Worm (Caenorhabditis elegans) whole organism, young adult: ENCODE measurements around the gene frk-1.
A peak's percentile ranks its signal among the peaks of the same experiment; 100 is the strongest.

Experiments used
- D2030.7 ChIP-seq: fragments of 200-800 bp; sonication (Bioruptor generic); IDR thresholded peaks from 2 replicates; pipeline ENCODE4 v1.3.6; 2022; ENCODE audit warnings: missing genetic modification reagents, missing genetic modification characterization, missing compliant biosample characterization
- F23B12.7 ChIP-seq: sonication (generic microtip); optimal IDR thresholded peaks from 2 replicates; lab custom pipeline; 2017; ENCODE audit warnings: missing genetic modification characterization, mild to moderate bottlenecking, missing compliant biosample characterization, antibody characterized with exemption, moderate library complexity; ENCODE audit not compliant: insufficient read depth
- F33H1.4 ChIP-seq: fragments of 200-800 bp; sonication (Bioruptor generic); IDR thresholded peaks from 2 replicates; pipeline ENCODE4 v1.3.6; 2022; ENCODE audit warnings: missing genetic modification reagents, missing genetic modification characterization, missing compliant biosample characterization
- F49E8.2 ChIP-seq: sonication (generic microtip); optimal IDR thresholded peaks from 3 replicates; lab custom pipeline; 2017; ENCODE audit warnings: missing genetic modification characterization, mild to moderate bottlenecking, missing compliant biosample characterization, antibody characterized with exemption, moderate library complexity; ENCODE audit not compliant: insufficient read depth
- F55B11.4 ChIP-seq: sonication (generic microtip); optimal IDR thresholded peaks from 2 replicates; lab custom pipeline; 2016; ENCODE audit warnings: missing compliant biosample characterization, missing genetic modification characterization, borderline replicate concordance; ENCODE audit not compliant: insufficient read depth
- K11D2.4 ChIP-seq: fragments of 200-800 bp; sonication (Bioruptor generic); IDR thresholded peaks from 2 replicates; pipeline ENCODE4 v1.3.6; 2022; ENCODE audit warnings: missing genetic modification reagents, missing genetic modification characterization, missing compliant biosample characterization
- K12H6.12 ChIP-seq: fragments of 200-800 bp; sonication (Bioruptor generic); optimal IDR thresholded peaks from 2 replicates; lab custom pipeline; 2018; ENCODE audit warnings: mild to moderate bottlenecking, missing genetic modification characterization, missing compliant biosample characterization
- T07F8.4 ChIP-seq: sonication (generic microtip); optimal IDR thresholded peaks from 2 replicates; lab custom pipeline; 2016; ENCODE audit warnings: mild to moderate bottlenecking, missing genetic modification characterization, moderate library complexity, missing compliant biosample characterization
- Y95B8A.8 ChIP-seq: fragments of 200-800 bp; sonication (Bioruptor generic); IDR thresholded peaks from 2 replicates; pipeline ENCODE4 v1.3.6; 2022; ENCODE audit warnings: missing genetic modification reagents, missing genetic modification characterization, missing compliant biosample characterization
- ZK185.1 ChIP-seq: sonication (generic microtip); optimal IDR thresholded peaks from 2 replicates; lab custom pipeline; 2016; ENCODE audit warnings: mild to moderate bottlenecking, missing genetic modification characterization, missing compliant biosample characterization; ENCODE audit not compliant: poor library complexity, severe bottlenecking
- cebp-1 ChIP-seq, 2 experiments: fragments of 200-800 bp in 1 of 2; sonication (Bioruptor generic) in 1 of 2; sonication (generic microtip) in 1 of 2; IDR thresholded peaks in 1 of 2; optimal IDR thresholded peaks in 1 of 2; 2 replicates each; pipeline versions ENCODE4 v1.3.6 to Lab custom; 2017 to 2022; ENCODE audit warnings: missing compliant biosample characterization in 2 of 2, missing genetic modification characterization in 2 of 2, mild to moderate bottlenecking in 1 of 2, missing genetic modification reagents in 1 of 2, moderate library complexity in 1 of 2
- ceh-91 ChIP-seq: fragments of 200-800 bp; sonication (Bioruptor generic); IDR thresholded peaks from 2 replicates; pipeline ENCODE4 v1.3.6; 2022; ENCODE audit warnings: missing genetic modification reagents, missing genetic modification characterization, missing compliant biosample characterization
- die-1 ChIP-seq: sonication (generic microtip); optimal IDR thresholded peaks from 2 replicates; lab custom pipeline; 2016; ENCODE audit warnings: missing genotype, mild to moderate bottlenecking, missing genetic modification characterization, missing compliant biosample characterization
- dpl-1 ChIP-seq: fragments of 150-350 bp; optimal IDR thresholded peaks from 2 replicates; lab custom pipeline; 2014; ENCODE audit warnings: missing biosample characterization, missing genetic modification reagents, missing genetic modification characterization
- efl-1 ChIP-seq: fragments of 150-350 bp; optimal IDR thresholded peaks from 2 replicates; lab custom pipeline; 2014; ENCODE audit warnings: missing biosample characterization, missing genetic modification reagents, missing genetic modification characterization
- egrh-3 ChIP-seq: fragments of 200-800 bp; sonication (Bioruptor generic); IDR thresholded peaks from 2 replicates; pipeline ENCODE4 v1.3.6; 2022; ENCODE audit warnings: missing genetic modification reagents, missing genetic modification characterization, missing compliant biosample characterization
- ekl-4 ChIP-seq: fragments of 200-800 bp; sonication (Bioruptor generic); IDR thresholded peaks from 2 replicates; pipeline ENCODE4 v1.3.6; 2022; ENCODE audit warnings: missing genetic modification reagents, missing genetic modification characterization, missing compliant biosample characterization
- fkh-3 ChIP-seq: sonication (generic microtip); optimal IDR thresholded peaks from 2 replicates; lab custom pipeline; 2016; ENCODE audit warnings: mild to moderate bottlenecking, missing genetic modification characterization, missing compliant biosample characterization
- him-1 ChIP-seq: sonication (generic microtip); optimal IDR thresholded peaks from 2 replicates; lab custom pipeline; 2016; ENCODE audit warnings: missing genotype, missing genetic modification reagents, missing genetic modification characterization, missing compliant biosample characterization
- hlh-12 ChIP-seq: sonication (generic microtip); optimal IDR thresholded peaks from 2 replicates; lab custom pipeline; 2016; ENCODE audit warnings: missing genetic modification characterization, missing compliant biosample characterization
- hrde-1 ChIP-seq: sonication (generic microtip); optimal IDR thresholded peaks from 2 replicates; lab custom pipeline; 2016; ENCODE audit warnings: missing genetic modification characterization, mild to moderate bottlenecking, missing compliant biosample characterization, moderate library complexity, missing genotype, missing genetic modification reagents, borderline replicate concordance
- lin-26 ChIP-seq: fragments of 200-800 bp; sonication (Bioruptor generic); IDR thresholded peaks from 2 replicates; pipeline ENCODE4 v1.3.6; 2022; ENCODE audit warnings: missing genetic modification reagents, missing genetic modification characterization, missing compliant biosample characterization
- lin-35 ChIP-seq, 3 experiments: fragments of 150-350 bp in 2 of 3; sonication (generic microtip) in 1 of 3; optimal IDR thresholded peaks; 2 replicates each; lab custom pipeline; 2014 to 2018; ENCODE audit warnings: missing biosample characterization in 3 of 3, missing genetic modification characterization in 3 of 3, missing genetic modification reagents in 3 of 3
- lsl-1 ChIP-seq: fragments of 200-800 bp; sonication (Bioruptor generic); optimal IDR thresholded peaks from 2 replicates; lab custom pipeline; 2018; ENCODE audit warnings: mild to moderate bottlenecking, missing genetic modification characterization, moderate library complexity, missing compliant biosample characterization
- madf-10 ChIP-seq: sonication (generic microtip); optimal IDR thresholded peaks from 2 replicates; lab custom pipeline; 2016; ENCODE audit warnings: mild to moderate bottlenecking, missing genetic modification characterization, missing compliant biosample characterization
- madf-6 ChIP-seq: fragments of 200-800 bp; sonication (Bioruptor generic); IDR thresholded peaks from 2 replicates; pipeline ENCODE4 v1.3.6; 2022; ENCODE audit warnings: missing genetic modification reagents, missing genetic modification characterization, missing compliant biosample characterization
- madf-8 ChIP-seq: fragments of 200-800 bp; sonication (Bioruptor generic); conservative IDR thresholded peaks from 2 replicates; pipeline ENCODE4 v1.3.6; 2022; ENCODE audit warnings: missing genetic modification reagents, missing genetic modification characterization, missing compliant biosample characterization
- mcd-1 ChIP-seq: fragments of 200-800 bp; sonication (Bioruptor generic); IDR thresholded peaks from 2 replicates; pipeline ENCODE4 v1.3.6; 2022; ENCODE audit warnings: missing genetic modification reagents, missing genetic modification characterization, missing compliant biosample characterization
- mel-28 ChIP-seq: sonication (generic microtip); optimal IDR thresholded peaks from 2 replicates; lab custom pipeline; 2016; ENCODE audit warnings: borderline replicate concordance, mild to moderate bottlenecking, missing genetic modification characterization, missing compliant biosample characterization
- nfya-2 ChIP-seq: fragments of 200-800 bp; sonication (Bioruptor generic); IDR thresholded peaks from 2 replicates; pipeline ENCODE4 v1.3.6; 2022; ENCODE audit warnings: missing genetic modification reagents, missing genetic modification characterization, missing compliant biosample characterization
- nhr-120 ChIP-seq: fragments of 200-800 bp; sonication (Bioruptor generic); IDR thresholded peaks from 2 replicates; pipeline ENCODE4 v1.3.6; 2022; ENCODE audit warnings: missing genetic modification characterization, missing compliant biosample characterization
- nhr-179 ChIP-seq: sonication (generic microtip); optimal IDR thresholded peaks from 2 replicates; lab custom pipeline; 2016; ENCODE audit warnings: mild to moderate bottlenecking, missing genetic modification characterization, missing compliant biosample characterization
- nhr-80 ChIP-seq: sonication (generic microtip); optimal IDR thresholded peaks from 2 replicates; lab custom pipeline; 2016; ENCODE audit warnings: missing genetic modification characterization, missing compliant biosample characterization
- pbrm-1 ChIP-seq: fragments of 200-800 bp; sonication (Bioruptor generic); IDR thresholded peaks from 2 replicates; pipeline ENCODE4 v1.3.6; 2022; ENCODE audit warnings: missing genetic modification reagents, missing genetic modification characterization, missing compliant biosample characterization
- pha-4 ChIP-seq: fragments of 150-350 bp; sonication (generic microtip); optimal IDR thresholded peaks from 2 replicates; lab custom pipeline; 2014; ENCODE audit warnings: missing biosample characterization, missing genetic modification reagents, missing genetic modification characterization
- rcor-1 ChIP-seq: fragments of 200-800 bp; sonication (Bioruptor generic); IDR thresholded peaks from 2 replicates; pipeline ENCODE4 v1.3.6; 2022; ENCODE audit warnings: missing genetic modification reagents, missing genetic modification characterization, missing compliant biosample characterization
- repo-1 ChIP-seq: sonication (generic microtip); optimal IDR thresholded peaks from 2 replicates; lab custom pipeline; 2017; ENCODE audit warnings: mild to moderate bottlenecking, missing genetic modification characterization, missing compliant biosample characterization
- snpc-1.3 ChIP-seq: sonication (generic microtip); optimal IDR thresholded peaks from 2 replicates; lab custom pipeline; 2017; ENCODE audit warnings: missing genetic modification characterization, mild to moderate bottlenecking, missing compliant biosample characterization, antibody characterized with exemption, moderate library complexity, missing genotype, missing genetic modification reagents; ENCODE audit not compliant: insufficient read depth
- unc-130 ChIP-seq: sonication (generic microtip); optimal IDR thresholded peaks from 2 replicates; lab custom pipeline; 2016; ENCODE audit warnings: missing genetic modification reagents, missing genetic modification characterization, missing compliant biosample characterization
- xnd-1 ChIP-seq: sonication (generic microtip); optimal IDR thresholded peaks from 2 replicates; lab custom pipeline; 2016; ENCODE audit warnings: missing genotype, missing genetic modification reagents, missing genetic modification characterization, missing compliant biosample characterization
- ztf-18 ChIP-seq: sonication (generic microtip); optimal IDR thresholded peaks from 2 replicates; lab custom pipeline; 2016; ENCODE audit warnings: missing genotype, mild to moderate bottlenecking, missing genetic modification characterization, missing compliant biosample characterization
- ztf-22 ChIP-seq: fragments of 200-800 bp; sonication (Bioruptor generic); optimal IDR thresholded peaks from 2 replicates; lab custom pipeline; 2018; ENCODE audit warnings: mild to moderate bottlenecking, missing genetic modification characterization, moderate library complexity, missing compliant biosample characterization
- ztf-3 ChIP-seq: fragments of 200-800 bp; sonication (Bioruptor generic); optimal IDR thresholded peaks from 2 replicates; lab custom pipeline; 2018; ENCODE audit warnings: mild to moderate bottlenecking, missing genetic modification characterization, missing compliant biosample characterization

Gene frk-1

ce11 chrIV:9998487-9999218 is 44.3 kb upstream of the frk-1 start, which contains the start of gene pyp-1:
TSS of gene pyp-1 (minus strand) at chrIV:9998925.
- TF ChIP-seq madf-6 (GFP tag; lab: Robert Waterston, UW) (peak; percentile 98), lin-26 (no peak), xnd-1 (tag; lab: Kevin White, UChicago) (peak; percentile 85), egrh-3 (GFP tag; lab: Robert Waterston, UW) (no peak), ceh-91 (GFP tag; lab: Robert Waterston, UW) (peak; percentile 50; the same call in 1 of the 2 replicates), mcd-1 (0 out of 2 replicates have a peak, but pooled peaks have one; percentile 4), ZK185.1 (tag; lab: Kevin White, UChicago) (no peak), lin-35 (GFP tag; optimal IDR thresholded peaks at IDR 0.05; lab: Kevin White, UChicago) (peak in 1 of 3 experiments; percentile 31), snpc-1.3 (tag; lab: Kevin White, UChicago) (no peak), pbrm-1 (GFP tag; lab: Robert Waterston, UW) (0 out of 2 replicates have a peak, but pooled peaks have one; percentile 10), F49E8.2 (tag; lab: Kevin White, UChicago) (peak; percentile 8), madf-8 (GFP tag; lab: Robert Waterston, UW) (peak; percentile 98), fkh-3 (tag; lab: Kevin White, UChicago) (no peak), him-1 (no peak), F33H1.4 (GFP tag; lab: Robert Waterston, UW) (peak; percentile 46; the same call in 1 of the 2 replicates), D2030.7 (GFP tag; lab: Robert Waterston, UW) (0 out of 2 replicates have a peak, but pooled peaks have one; percentile 19), madf-10 (tag; lab: Kevin White, UChicago) (no peak), K12H6.12 (tag; lab: Kevin White, UChicago) (peak; percentile 7), ztf-3 (GFP tag; lab: Kevin White, UChicago) (no peak), nhr-80 (peak; percentile 18), nhr-120 (GFP tag; lab: Robert Waterston, UW) (no peak), F23B12.7 (tag; lab: Kevin White, UChicago) (peak; percentile 17), ztf-22 (GFP tag; lab: Kevin White, UChicago) (no peak), lsl-1 (GFP tag; lab: Kevin White, UChicago) (peak; percentile 89), nhr-179 (tag; lab: Kevin White, UChicago) (no peak), dpl-1 (GFP tag; lab: Kevin White, UChicago) (peak; percentile 23), cebp-1 (GFP tag; IDR thresholded peaks at IDR 0.05; lab: Robert Waterston, UW) (no peak), cebp-1 (tag; optimal IDR thresholded peaks at IDR 0.05; lab: Kevin White, UChicago) (peak; percentile 31), repo-1 (tag; lab: Kevin White, UChicago) (no peak), rcor-1 (GFP tag; lab: Robert Waterston, UW) (0 out of 2 replicates have a peak, but pooled peaks have one; percentile 24), hlh-12 (no peak), T07F8.4 (tag; lab: Kevin White, UChicago) (no peak), efl-1 (GFP tag; lab: Kevin White, UChicago) (peak; percentile 27), unc-130 (GFP tag; lab: Kevin White, UChicago) (no peak), Y95B8A.8 (no peak)

DNA sequence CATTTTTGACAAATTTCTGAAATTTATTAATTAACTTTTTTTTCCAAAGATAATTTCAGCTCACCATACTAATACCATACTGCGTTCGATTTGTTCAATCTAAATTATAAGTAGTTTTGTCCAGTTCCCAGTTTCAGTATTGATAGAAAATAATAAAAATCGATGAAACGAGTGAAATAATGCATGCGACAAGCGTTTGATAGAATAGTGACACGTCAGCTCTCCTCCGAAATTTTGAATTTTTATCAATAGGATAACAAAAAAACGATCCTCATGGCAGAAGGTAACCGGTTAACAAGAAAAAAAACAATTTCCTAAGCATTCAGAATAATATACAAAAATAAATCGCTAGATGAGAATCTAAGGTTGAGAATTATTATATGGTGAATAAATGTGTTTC is 41.2 kb upstream of the frk-1 start, which contains the start of gene C47E12.3:
Gene C47E12.3, minus strand, starts transcription at position 101 of the 400 bp plus-strand sequence.
- no peak for TF ChIP-seq madf-6 (GFP tag; lab: Robert Waterston, UW)
- no peak for TF ChIP-seq ztf-18
- TF ChIP-seq hrde-1 (tag; lab: Kevin White, UChicago): no peak
- no peak for TF ChIP-seq K11D2.4 (GFP tag; lab: Robert Waterston, UW)
- no peak for TF ChIP-seq T07F8.4 (tag; lab: Kevin White, UChicago)
- TF ChIP-seq die-1 (tag; lab: Kevin White, UChicago): no peak
- no peak for TF ChIP-seq hlh-12
- TF ChIP-seq nfya-2: no peak
- no peak for TF ChIP-seq F55B11.4 (tag; lab: Kevin White, UChicago)
- no peak for TF ChIP-seq pha-4 (tag; lab: Kevin White, UChicago)
- no peak for TF ChIP-seq ekl-4 (GFP tag; lab: Robert Waterston, UW)
- no peak for TF ChIP-seq F33H1.4 (GFP tag; lab: Robert Waterston, UW)
- TF ChIP-seq madf-10 (tag; lab: Kevin White, UChicago): no peak
- no peak for TF ChIP-seq mel-28 (tag; lab: Kevin White, UChicago)
